Worm (Caenorhabditis elegans) whole organism, early embryonic: ENCODE data around the gene pqn-51.

ENCODE experiments used
- B0310.2 ChIP-seq: sonication (generic microtip); optimal IDR thresholded peaks from 2 replicates; lab custom pipeline; 2016; ENCODE audit warnings: mild to moderate bottlenecking, missing genetic modification characterization, missing compliant biosample characterization
- F13C5.2 ChIP-seq: sonication (generic microtip); optimal IDR thresholded peaks from 2 replicates; lab custom pipeline; 2017; ENCODE audit warnings: mild to moderate bottlenecking, missing genetic modification characterization, inconsistent platforms, missing compliant biosample characterization
- aly-1 ChIP-seq: sonication (generic microtip); optimal IDR thresholded peaks from 2 replicates; lab custom pipeline; 2016; ENCODE audit warnings: missing genetic modification characterization, missing compliant biosample characterization
- ama-1 ChIP-seq: fragments of 150-350 bp; optimal IDR thresholded peaks from 2 replicates; lab custom pipeline; 2014
- ceh-13 ChIP-seq: fragments of 200-800 bp; sonication (Bioruptor generic); optimal IDR thresholded peaks from 2 replicates; lab custom pipeline; 2018; ENCODE audit warnings: mild to moderate bottlenecking, missing genetic modification characterization, missing compliant biosample characterization
- ceh-36 ChIP-seq: sonication (generic microtip); optimal IDR thresholded peaks from 2 replicates; lab custom pipeline; 2016; ENCODE audit warnings: missing genetic modification characterization, inconsistent platforms, missing compliant biosample characterization
- ets-7 ChIP-seq: sonication (generic microtip); optimal IDR thresholded peaks from 2 replicates; lab custom pipeline; 2016; ENCODE audit warnings: missing genotype, missing genetic modification characterization, missing compliant biosample characterization
- flt-1 ChIP-seq: fragments of 200-800 bp; sonication (Bioruptor generic); IDR thresholded peaks from 2 replicates; pipeline ENCODE4 v1.3.6; 2022; ENCODE audit warnings: missing genetic modification characterization, missing compliant biosample characterization
- hmbx-1 ChIP-seq: sonication (generic microtip); optimal IDR thresholded peaks from 2 replicates; lab custom pipeline; 2016; ENCODE audit warnings: mild to moderate bottlenecking, missing genetic modification characterization, missing compliant biosample characterization
- hmg-4 ChIP-seq: fragments of 200-800 bp; sonication (Bioruptor generic); optimal IDR thresholded peaks from 2 replicates; lab custom pipeline; 2018; ENCODE audit warnings: mild to moderate bottlenecking, missing genetic modification characterization, missing compliant biosample characterization
- hnd-1 ChIP-seq: sonication (generic microtip); optimal IDR thresholded peaks from 2 replicates; lab custom pipeline; 2016; ENCODE audit warnings: missing genetic modification characterization, missing compliant biosample characterization
- pes-1 ChIP-seq: fragments of 200-800 bp; sonication (Bioruptor generic); IDR thresholded peaks from 2 replicates; pipeline ENCODE4 v1.3.6; 2022; ENCODE audit warnings: missing genetic modification reagents, missing genetic modification characterization, missing compliant biosample characterization
- scrt-1 ChIP-seq: fragments of 200-800 bp; sonication (Bioruptor generic); IDR thresholded peaks from 2 replicates; pipeline ENCODE4 v1.3.6; 2022; ENCODE audit warnings: missing genetic modification characterization, missing compliant biosample characterization
- sea-1 ChIP-seq: fragments of 200-800 bp; sonication (Bioruptor generic); conservative IDR thresholded peaks from 2 replicates; pipeline ENCODE4 v1.3.6; 2022; ENCODE audit warnings: missing genetic modification characterization, missing compliant biosample characterization
- tbx-11 ChIP-seq: fragments of 200-800 bp; sonication (Bioruptor generic); IDR thresholded peaks from 2 replicates; pipeline ENCODE4 v1.3.6; 2022; ENCODE audit warnings: missing genetic modification characterization, missing compliant biosample characterization
- tbx-37 ChIP-seq: fragments of 200-800 bp; sonication (Bioruptor generic); conservative IDR thresholded peaks from 2 replicates; pipeline ENCODE4 v1.3.6; 2022; ENCODE audit warnings: missing genetic modification reagents, missing genetic modification characterization, missing compliant biosample characterization
- tra-4 ChIP-seq: sonication (generic microtip); optimal IDR thresholded peaks from 2 replicates; lab custom pipeline; 2017; ENCODE audit warnings: missing genetic modification characterization, missing compliant biosample characterization

pqn-51 gene

DNA sequence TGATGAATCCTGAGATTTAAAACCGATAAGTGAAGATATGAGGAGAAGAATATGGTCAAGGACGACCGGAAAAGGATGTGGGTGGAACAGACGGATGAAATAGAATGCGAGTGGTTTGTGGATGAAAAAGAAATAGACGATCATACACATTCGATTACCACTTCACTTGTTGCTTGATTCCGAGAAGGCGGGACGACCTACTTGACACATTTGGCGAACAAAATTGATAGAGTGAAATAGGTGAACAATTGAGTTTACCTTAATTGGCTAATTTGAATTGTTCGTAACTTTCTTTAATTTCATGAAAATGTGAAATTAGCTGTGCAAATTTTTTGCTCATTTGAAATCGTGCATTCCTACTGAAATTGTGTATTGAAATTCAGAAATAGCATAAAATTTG, 22.7 kb downstream of the pqn-51 start, which contains the start of gene Y58A7A.2:
Gene Y58A7A.2 (minus strand): TSS at position 101 of the 400 bp plus-strand sequence.
- TF ChIP-seq scrt-1 (GFP tag; lab: Robert Waterston, UW) = no peak
- no peak for TF ChIP-seq hnd-1 (tag; lab: Kevin White, UChicago)
- TF ChIP-seq ceh-13 (GFP tag; lab: Kevin White, UChicago) = no peak
- no peak for TF ChIP-seq sea-1
- TF ChIP-seq B0310.2 (tag; lab: Kevin White, UChicago) = no peak
- TF ChIP-seq ceh-36 (tag; lab: Kevin White, UChicago) = no peak
- TF ChIP-seq hmg-4 = no peak
- no peak for TF ChIP-seq tbx-37 (GFP tag; lab: Robert Waterston, UW)
- TF ChIP-seq ama-1 (lab: Kevin White, UChicago) = no peak
- no peak for TF ChIP-seq hmbx-1 (tag; lab: Kevin White, UChicago)
- no peak for TF ChIP-seq pes-1 (GFP tag; lab: Robert Waterston, UW)
- TF ChIP-seq ets-7 (tag; lab: Kevin White, UChicago) = no peak
- no peak for TF ChIP-seq flt-1 (GFP tag; lab: Robert Waterston, UW)
- TF ChIP-seq F13C5.2 = no peak
- no peak for TF ChIP-seq tbx-11
- no peak for TF ChIP-seq tra-4
- TF ChIP-seq aly-1 (tag; lab: Kevin White, UChicago) = no peak

DNA sequence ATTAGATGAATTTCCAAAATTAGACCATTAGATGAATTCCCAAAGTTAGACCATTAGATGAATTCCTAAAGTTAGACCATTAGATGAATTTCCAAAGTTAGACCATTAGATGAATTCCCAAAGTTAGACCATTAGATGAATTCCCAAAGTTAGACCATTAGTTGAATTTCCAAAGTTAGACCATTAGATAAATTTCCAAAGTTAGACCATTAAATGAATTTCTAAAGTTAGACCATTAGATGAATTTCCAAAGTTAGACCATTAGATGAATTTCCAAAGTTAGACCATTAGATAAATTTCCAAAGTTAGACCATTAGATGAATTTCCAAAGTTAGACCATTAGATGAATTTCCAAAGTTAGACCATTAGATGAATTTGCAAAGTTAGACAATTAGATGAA, 25.9 kb downstream of the pqn-51 start:
- TF ChIP-seq tbx-37 (GFP tag; lab: Robert Waterston, UW) (peak; percentile 81), tbx-11 (peak; percentile 88), sea-1 (peak; percentile 83)

DNA sequence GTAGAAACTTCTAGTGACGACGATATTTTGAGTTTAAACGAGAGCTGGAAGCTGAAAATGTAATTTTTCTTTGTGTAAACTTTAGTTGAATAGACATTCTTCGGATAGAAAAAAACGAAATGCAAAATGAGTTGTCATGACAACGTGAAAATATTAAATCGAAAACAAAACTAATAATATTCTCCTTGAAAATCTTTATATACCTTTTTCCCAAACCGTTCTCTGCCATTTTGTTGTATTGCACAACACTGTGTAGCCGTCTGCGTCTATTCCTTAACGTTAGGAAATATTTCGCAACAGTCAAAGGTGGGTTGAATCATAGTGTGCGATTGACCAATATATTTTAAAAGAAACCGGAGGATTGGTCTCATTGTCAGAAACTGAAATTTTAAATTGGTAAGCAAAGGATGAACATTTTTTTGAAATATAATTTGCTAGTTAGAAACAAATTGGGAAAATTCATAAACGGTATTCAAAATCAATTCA, 31.5 kb downstream of the pqn-51 start, which contains the start of gene Y58A7A.3:
Gene Y58A7A.3 (minus strand): TSS at position 51 of the 486 bp plus-strand sequence.
- TF ChIP-seq F13C5.2 = no peak
- no peak for TF ChIP-seq tbx-37 (GFP tag; lab: Robert Waterston, UW)
- TF ChIP-seq ets-7 (tag; lab: Kevin White, UChicago) = no peak
- no peak for TF ChIP-seq ceh-36 (tag; lab: Kevin White, UChicago)
- TF ChIP-seq flt-1 (GFP tag; lab: Robert Waterston, UW) = no peak

DNA sequence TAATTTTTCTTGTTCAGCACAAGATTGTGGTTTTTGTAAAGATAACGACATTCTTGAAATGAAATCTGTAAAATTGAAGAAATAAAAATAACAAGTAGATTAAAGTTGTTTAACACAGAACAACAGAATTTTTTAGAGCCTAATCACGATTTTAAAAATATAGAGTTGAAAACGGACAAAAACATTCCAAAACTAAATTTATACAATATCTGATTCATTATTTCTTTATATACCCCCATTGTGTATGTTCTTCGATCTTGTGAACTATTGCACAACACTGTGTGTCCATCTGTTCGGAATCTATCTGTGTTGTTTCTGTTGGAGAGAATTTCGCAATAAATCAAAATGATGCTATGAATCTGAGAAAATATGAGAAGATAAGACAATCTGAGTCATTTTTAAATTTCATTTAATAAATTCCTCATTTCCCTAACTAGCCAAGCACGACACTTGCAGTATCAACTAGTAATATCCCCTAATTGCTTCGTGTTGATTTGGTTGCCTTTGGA, 35.6 kb downstream of the pqn-51 start, which contains the start of gene Y58A7A.4:
Gene Y58A7A.4 (minus strand): TSS at position 51 of the 509 bp plus-strand sequence.
- TF ChIP-seq sea-1 = no peak

DNA sequence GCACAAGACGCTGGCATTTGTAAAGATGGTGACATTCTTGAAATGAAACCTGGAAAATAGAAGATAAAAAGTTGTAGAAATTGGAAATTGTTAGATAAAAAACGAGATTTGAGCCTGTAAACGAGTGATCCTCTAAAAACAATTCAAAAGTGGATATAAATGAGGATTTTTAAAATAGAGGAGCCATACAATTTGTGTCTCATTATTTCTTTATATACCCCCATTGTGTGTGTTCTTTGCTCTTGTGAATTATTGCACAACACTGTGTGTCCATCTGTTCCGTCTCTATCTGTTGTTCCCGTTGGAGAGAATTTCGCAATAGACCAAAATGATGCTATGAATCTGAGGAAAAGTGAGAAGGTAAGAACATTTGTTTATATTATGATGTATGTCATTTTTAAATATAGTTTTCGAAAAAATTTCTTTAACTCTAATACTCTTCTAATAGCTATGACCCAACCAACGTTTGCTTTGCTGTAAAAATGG, 37.6 kb downstream of the pqn-51 start, which contains the start of gene Y58A7A.5:
Gene Y58A7A.5 (minus strand): TSS at position 51 of the 486 bp plus-strand sequence.
- no peak for TF ChIP-seq B0310.2 (tag; lab: Kevin White, UChicago)
- TF ChIP-seq ceh-13 (GFP tag; lab: Kevin White, UChicago) = no peak
- TF ChIP-seq F13C5.2 = no peak
- TF ChIP-seq sea-1 = no peak
- no peak for TF ChIP-seq hmg-4
- TF ChIP-seq ama-1 (lab: Kevin White, UChicago) = no peak
- TF ChIP-seq hmbx-1 (tag; lab: Kevin White, UChicago) = no peak
- TF ChIP-seq flt-1 (GFP tag; lab: Robert Waterston, UW) = no peak
- no peak for TF ChIP-seq ets-7 (tag; lab: Kevin White, UChicago)
- TF ChIP-seq pes-1 (GFP tag; lab: Robert Waterston, UW) = no peak
- TF ChIP-seq ceh-36 (tag; lab: Kevin White, UChicago) = no peak
- TF ChIP-seq hnd-1 (tag; lab: Kevin White, UChicago) = no peak
- TF ChIP-seq tra-4 = no peak
- no peak for TF ChIP-seq aly-1 (tag; lab: Kevin White, UChicago)
- TF ChIP-seq tbx-37 (GFP tag; lab: Robert Waterston, UW) = no peak

DNA sequence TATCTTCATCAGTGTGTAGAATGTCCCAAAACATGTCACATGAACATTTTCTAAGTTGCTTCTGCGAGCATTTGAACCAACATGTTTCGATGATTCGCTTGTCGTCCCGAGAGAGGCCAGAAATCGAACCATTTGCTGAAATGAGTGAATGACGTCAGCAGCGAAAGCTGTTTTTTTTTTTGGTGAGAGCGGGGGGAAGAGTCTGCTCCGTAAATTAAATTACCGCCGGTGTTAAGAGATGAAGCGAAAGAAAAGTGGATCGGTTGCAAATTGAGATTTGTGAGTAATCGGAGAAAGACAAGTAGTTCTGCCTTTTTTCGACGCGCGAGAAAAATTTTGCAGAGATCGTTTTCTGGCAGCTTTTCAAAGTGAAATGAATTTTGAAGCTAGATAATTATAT, 38.9 kb downstream of the pqn-51 start:
- TF ChIP-seq F13C5.2 = no peak
- TF ChIP-seq sea-1 = no peak

DNA sequence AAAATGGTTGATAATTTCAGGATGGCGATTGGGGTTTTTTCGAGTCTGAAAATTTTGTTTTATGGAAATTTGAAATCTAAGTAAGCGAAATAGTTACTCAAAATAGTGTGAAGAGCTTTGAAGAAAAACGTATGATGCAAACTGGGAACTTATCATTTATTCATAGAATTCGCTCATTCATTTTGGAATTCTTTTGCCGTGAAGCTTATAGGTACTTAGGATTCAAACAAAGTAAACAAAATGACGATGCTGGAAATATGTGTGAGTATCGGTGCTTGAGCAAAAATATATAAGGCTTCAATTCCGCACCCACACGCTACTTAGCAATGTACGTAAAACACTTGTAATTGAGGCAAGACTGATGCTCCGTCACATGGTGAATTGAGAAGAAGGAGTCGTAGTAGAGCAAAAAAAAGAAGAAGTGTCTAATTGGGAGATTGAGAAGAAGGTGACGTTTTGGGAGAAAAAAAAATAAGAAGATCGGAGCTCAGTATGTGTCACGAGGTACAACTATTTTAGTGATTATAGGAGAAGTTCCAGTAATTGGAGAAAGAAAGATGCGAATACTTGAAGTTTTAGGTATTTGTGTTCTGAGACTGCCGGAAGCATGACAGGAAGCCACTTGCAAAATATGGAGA, 40.2 kb downstream of the pqn-51 start, which contains the start of gene glb-32:
Gene glb-32 (minus strand): TSS at position 51 of the 638 bp plus-strand sequence.
- no peak for TF ChIP-seq aly-1 (tag; lab: Kevin White, UChicago)
- no peak for TF ChIP-seq F13C5.2
- no peak for TF ChIP-seq pes-1 (GFP tag; lab: Robert Waterston, UW)
- TF ChIP-seq ets-7 (tag; lab: Kevin White, UChicago) = no peak
- TF ChIP-seq hmg-4 = no peak
- TF ChIP-seq hmbx-1 (tag; lab: Kevin White, UChicago) = no peak
- TF ChIP-seq flt-1 (GFP tag; lab: Robert Waterston, UW) = no peak
- TF ChIP-seq ceh-36 (tag; lab: Kevin White, UChicago) = no peak
- no peak for TF ChIP-seq tbx-37 (GFP tag; lab: Robert Waterston, UW)
- TF ChIP-seq tbx-11 = no peak
- TF ChIP-seq ceh-13 (GFP tag; lab: Kevin White, UChicago) = no peak
- no peak for TF ChIP-seq B0310.2 (tag; lab: Kevin White, UChicago)

DNA sequence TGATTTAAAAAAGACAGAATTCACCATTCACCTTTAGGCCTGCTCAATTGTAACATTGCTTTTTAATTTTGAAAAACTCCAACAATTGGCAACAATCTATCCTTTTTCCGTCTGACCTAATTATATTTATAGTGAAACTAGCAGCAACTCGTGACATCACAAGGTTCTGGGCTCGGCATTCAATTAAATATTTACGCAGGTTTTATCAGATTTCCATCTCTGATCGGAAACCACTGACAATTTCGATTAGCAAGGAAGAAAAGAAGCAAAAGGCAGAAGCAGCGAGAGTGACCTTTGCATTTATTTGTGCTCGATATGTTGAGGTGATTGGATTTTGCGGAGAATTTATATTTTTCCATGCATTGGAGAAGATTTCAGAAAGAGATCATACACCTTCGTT, 41.0 kb downstream of the pqn-51 start:
- no peak for TF ChIP-seq aly-1 (tag; lab: Kevin White, UChicago)
- TF ChIP-seq tbx-11 = no peak
- TF ChIP-seq pes-1 (GFP tag; lab: Robert Waterston, UW) = no peak
- TF ChIP-seq hmbx-1 (tag; lab: Kevin White, UChicago) = no peak
- TF ChIP-seq hmg-4 = no peak
- TF ChIP-seq ceh-36 (tag; lab: Kevin White, UChicago) = no peak
- no peak for TF ChIP-seq F13C5.2
- no peak for TF ChIP-seq B0310.2 (tag; lab: Kevin White, UChicago)
- TF ChIP-seq scrt-1 (GFP tag; lab: Robert Waterston, UW) = no peak
- TF ChIP-seq tbx-37 (GFP tag; lab: Robert Waterston, UW) = no peak
- TF ChIP-seq hnd-1 (tag; lab: Kevin White, UChicago) = no peak
